Worm (Caenorhabditis elegans) whole organism, young adult: ENCODE measurements around the gene fbxb-48.

ENCODE experiments used
- madf-8 ChIP-seq: fragments of 200-800 bp; sonication (Bioruptor generic); conservative IDR thresholded peaks from 2 replicates; pipeline ENCODE4 v1.3.6; 2022; ENCODE audit warnings: missing genetic modification reagents, missing genetic modification characterization, missing compliant biosample characterization
- snpc-4 ChIP-seq, 5 experiments: fragments of 150-350 bp in 1 of 5; sonication (generic microtip) in 4 of 5; optimal IDR thresholded peaks; 2 replicates each; lab custom pipeline; 2014 to 2018; ENCODE audit warnings: missing genetic modification characterization in 5 of 5, missing biosample characterization in 3 of 5, antibody characterized with exemption in 2 of 5, mild to moderate bottlenecking in 2 of 5, missing compliant biosample characterization in 2 of 5, missing genotype in 2 of 5, moderate library complexity in 2 of 5, missing genetic modification reagents in 1 of 5
- tbp1 ChIP-seq: fragments of 200-800 bp; sonication (Bioruptor generic); optimal IDR thresholded peaks from 2 replicates; lab custom pipeline; 2018; ENCODE audit warnings: mild to moderate bottlenecking, missing genetic modification characterization, missing compliant biosample characterization
- unc-62 ChIP-seq: fragments of 150-350 bp; optimal IDR thresholded peaks from 2 replicates; lab custom pipeline; 2014; ENCODE audit warnings: missing biosample characterization, missing genetic modification reagents, missing genetic modification characterization

DNA sequence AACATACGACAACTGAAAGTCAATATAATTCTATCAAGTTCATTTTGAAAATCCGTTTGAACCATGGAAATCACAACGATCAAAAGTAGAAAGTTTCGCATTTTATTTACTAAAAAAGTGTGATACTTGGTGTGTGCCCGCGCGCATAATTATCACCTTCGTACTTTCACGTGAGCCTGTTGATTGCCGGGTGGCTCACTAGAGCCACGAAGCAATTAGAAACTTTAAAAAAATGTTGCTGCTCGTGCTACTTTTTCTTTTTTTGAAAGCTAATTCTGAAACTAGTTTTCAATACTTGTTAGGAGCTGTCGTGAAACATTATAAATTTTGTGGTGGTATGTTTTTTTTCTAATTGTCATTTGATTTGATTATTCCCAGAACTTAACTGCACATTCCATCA, 19.8 kb upstream of the fbxb-48 start, which contains the start of the genes irld-9 and irld-33:
- TF ChIP-seq madf-8 (GFP tag; lab: Robert Waterston, UW) (no peak), tbp1 (no peak), unc-62 (GFP tag; lab: Kevin White, UChicago) (no peak), snpc-4 (GFP tag; optimal IDR thresholded peaks at IDR 0.05; lab: Kevin White, UChicago) (no peak), snpc-4 (tag; optimal IDR thresholded peaks at IDR 0.05; lab: Kevin White, UChicago) (no peak)
